Worm (Caenorhabditis elegans): ENCODE results near the gene F46B6.10.

ce11 chrV:9799076-9799475, 2.8 kb downstream of the F46B6.10 start, which contains the start of gene F46B6.13:
- TF ChIP-seq ama-1 (optimal IDR thresholded peaks at IDR 0.05) (no peak), F13C5.2 (tag; optimal IDR thresholded peaks at IDR 0.05) (no peak), ets-7 (tag; optimal IDR thresholded peaks at IDR 0.05) (no peak), scrt-1 (GFP tag; IDR thresholded peaks at IDR 0.05) (no peak), hnd-1 (tag; optimal IDR thresholded peaks at IDR 0.05) (no peak), tbx-37 (GFP tag; conservative IDR thresholded peaks at IDR 0.05) (no peak), aly-1 (tag; optimal IDR thresholded peaks at IDR 0.05) (no peak), flt-1 (GFP tag; IDR thresholded peaks at IDR 0.05) (no peak)

Data from whole organism, early embryonic.